Fruit fly (Drosophila melanogaster): ENCODE results near the gene CG31248.

The CG31248 gene

dm6 chr3R:7107713-7108588, 21.2 kb upstream of the CG31248 start (continued):
- TF ChIP-seq spab (GFP tag; optimal IDR thresholded peaks at IDR 0.05), result no peak
- TF ChIP-seq CG34406 (GFP tag; optimal IDR thresholded peaks at IDR 0.05), result no peak
- TF ChIP-seq vri (GFP tag; optimal IDR thresholded peaks at IDR 0.05), result peak; percentile 38
- no peak for TF ChIP-seq topi (GFP tag; optimal IDR thresholded peaks at IDR 0.05)
- peak; percentile 24 for TF ChIP-seq CG3032 (tag; optimal IDR thresholded peaks at IDR 0.05)
- no peak for TF ChIP-seq Hr38 (GFP tag; optimal IDR thresholded peaks at IDR 0.05)
- TF ChIP-seq CG7368 (GFP tag; optimal IDR thresholded peaks at IDR 0.05), result no peak
- TF ChIP-seq CG11902 (GFP tag; optimal IDR thresholded peaks at IDR 0.05), result no peak
- peak; percentile 38 for TF ChIP-seq Hr4 (GFP tag; optimal IDR thresholded peaks at IDR 0.05)

dm6 chr3R:7108589-7109312, 20.4 kb upstream of the CG31248 start:
- TF ChIP-seq Blimp-1 (GFP tag; optimal IDR thresholded peaks at IDR 0.05) (peak; percentile 94), pdm3 (GFP tag; optimal IDR thresholded peaks at IDR 0.05) (peak; percentile 97), lz (GFP tag; optimal IDR thresholded peaks at IDR 0.05) (peak; percentile 97), Smox (GFP tag; optimal IDR thresholded peaks at IDR 0.05) (peak; percentile 97), CG10631 (GFP tag; optimal IDR thresholded peaks at IDR 0.05) (peak; percentile 97), CG7368 (GFP tag; optimal IDR thresholded peaks at IDR 0.05) (peak; percentile 92), acj6 (GFP tag; optimal IDR thresholded peaks at IDR 0.05) (peak; percentile 96), net (GFP tag; optimal IDR thresholded peaks at IDR 0.05) (peak; percentile 96), CG16779 (tag; optimal IDR thresholded peaks at IDR 0.05) (peak; percentile 77), CG8119 (GFP tag; IDR thresholded peaks at IDR 0.05) (no peak), Sox102F (GFP tag; optimal IDR thresholded peaks at IDR 0.05) (peak; percentile 95), CG10669 (GFP tag; optimal IDR thresholded peaks at IDR 0.05) (peak; percentile 92), cyc (GFP tag; optimal IDR thresholded peaks at IDR 0.05) (peak; percentile 97), Sox15 (GFP tag; optimal IDR thresholded peaks at IDR 0.05) (peak; percentile 90), Eip93F (GFP tag; optimal IDR thresholded peaks at IDR 0.05) (peak; percentile 71), CG6792 (GFP tag; optimal IDR thresholded peaks at IDR 0.05) (peak; percentile 93), CG3032 (tag; optimal IDR thresholded peaks at IDR 0.05) (peak; percentile 96), CG9139 (GFP tag; optimal IDR thresholded peaks at IDR 0.05) (peak; percentile 85), Eip78C (GFP tag) (peak; percentile 100), svp (GFP tag) (peak; percentile 99), CG6854 (GFP tag; optimal IDR thresholded peaks at IDR 0.05) (peak; percentile 84), CG11294 (GFP tag; IDR thresholded peaks at IDR 0.05) (no peak), CG11902 (GFP tag; optimal IDR thresholded peaks at IDR 0.05) (peak; percentile 88), Gug (GFP tag; IDR thresholded peaks at IDR 0.05) (no peak), CG6163 (GFP tag; IDR thresholded peaks at IDR 0.05) (no peak), spab (GFP tag; optimal IDR thresholded peaks at IDR 0.05) (peak; percentile 93), achi (GFP tag; optimal IDR thresholded peaks at IDR 0.05) (peak; percentile 96), OdsH (GFP tag; optimal IDR thresholded peaks at IDR 0.05) (peak; percentile 98), CG11762 (GFP tag; optimal IDR thresholded peaks at IDR 0.05; ENCODE audit: insufficient read depth) (peak; percentile 96), CG1621 (tag; optimal IDR thresholded peaks at IDR 0.05) (peak; percentile 84), CG32006 (GFP tag; optimal IDR thresholded peaks at IDR 0.05) (peak; percentile 98), CG6276 (GFP tag; optimal IDR thresholded peaks at IDR 0.05) (peak; percentile 96), Met (GFP tag; optimal IDR thresholded peaks at IDR 0.05) (peak; percentile 98), CG8319 (GFP tag; optimal IDR thresholded peaks at IDR 0.05) (peak; percentile 92), CG31627 (GFP tag; optimal IDR thresholded peaks at IDR 0.05) (peak; percentile 98), fd59A (GFP tag; optimal IDR thresholded peaks at IDR 0.05) (peak; percentile 93), Eip75B (GFP tag; optimal IDR thresholded peaks at IDR 0.05) (peak; percentile 96), CG8632 (GFP tag; optimal IDR thresholded peaks at IDR 0.05) (peak; percentile 95), esn (GFP tag; optimal IDR thresholded peaks at IDR 0.05) (peak; percentile 98), Ets96B (tag; optimal IDR thresholded peaks at IDR 0.05) (peak; percentile 96), CG4318 (GFP tag; optimal IDR thresholded peaks at IDR 0.05) (peak; percentile 95), eg (GFP tag; IDR thresholded peaks at IDR 0.05) (no peak), topi (GFP tag; optimal IDR thresholded peaks at IDR 0.05) (peak; percentile 98)

Measured in whole organism, prepupa.